Worm (Caenorhabditis elegans) whole organism, early embryonic: ENCODE data around the gene cyn-17.
"Not testable (repeated sequence)": the region's sequence is repeated elsewhere in the genome, so short reads cannot be mapped to it uniquely, and the experiment has no call there.

Experiments used
- B0310.2 ChIP-seq: sonication (generic microtip); optimal IDR thresholded peaks from 2 replicates; lab custom pipeline; 2016; ENCODE audit warnings: mild to moderate bottlenecking, missing genetic modification characterization, missing compliant biosample characterization
- aly-1 ChIP-seq: sonication (generic microtip); optimal IDR thresholded peaks from 2 replicates; lab custom pipeline; 2016; ENCODE audit warnings: missing genetic modification characterization, missing compliant biosample characterization
- ama-1 ChIP-seq: fragments of 150-350 bp; optimal IDR thresholded peaks from 2 replicates; lab custom pipeline; 2014
- ceh-13 ChIP-seq: fragments of 200-800 bp; sonication (Bioruptor generic); optimal IDR thresholded peaks from 2 replicates; lab custom pipeline; 2018; ENCODE audit warnings: mild to moderate bottlenecking, missing genetic modification characterization, missing compliant biosample characterization
- flt-1 ChIP-seq: fragments of 200-800 bp; sonication (Bioruptor generic); IDR thresholded peaks from 2 replicates; pipeline ENCODE4 v1.3.6; 2022; ENCODE audit warnings: missing genetic modification characterization, missing compliant biosample characterization
- hmbx-1 ChIP-seq: sonication (generic microtip); optimal IDR thresholded peaks from 2 replicates; lab custom pipeline; 2016; ENCODE audit warnings: mild to moderate bottlenecking, missing genetic modification characterization, missing compliant biosample characterization
- hmg-4 ChIP-seq: fragments of 200-800 bp; sonication (Bioruptor generic); optimal IDR thresholded peaks from 2 replicates; lab custom pipeline; 2018; ENCODE audit warnings: mild to moderate bottlenecking, missing genetic modification characterization, missing compliant biosample characterization
- tbx-37 ChIP-seq: fragments of 200-800 bp; sonication (Bioruptor generic); conservative IDR thresholded peaks from 2 replicates; pipeline ENCODE4 v1.3.6; 2022; ENCODE audit warnings: missing genetic modification reagents, missing genetic modification characterization, missing compliant biosample characterization

DNA sequence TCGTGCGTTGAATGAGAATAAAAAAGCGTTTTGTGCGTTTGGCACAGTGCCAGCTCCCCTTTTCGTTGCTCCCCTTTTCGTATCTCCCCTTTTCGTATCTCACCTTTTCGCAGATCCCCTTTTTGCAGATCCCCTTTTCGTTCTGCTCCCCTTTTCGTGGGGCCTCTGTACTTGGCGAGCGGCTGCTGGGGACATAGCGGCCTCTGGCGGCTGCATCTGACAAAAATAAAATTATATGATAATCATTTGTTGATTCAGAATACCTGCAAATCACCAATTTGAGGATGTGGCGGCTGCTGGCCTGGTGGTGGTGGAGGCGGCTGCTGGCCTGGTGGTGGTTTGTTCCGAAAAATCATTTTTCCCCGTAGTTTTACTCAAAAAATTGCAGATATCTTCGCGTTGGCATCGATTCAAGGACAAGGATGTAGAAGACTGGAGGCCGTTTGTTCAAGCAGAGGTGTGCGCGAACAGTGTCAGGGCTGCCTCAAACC lies 44.2 kb upstream of the cyn-17 start, which contains the start of gene K09H11.11:
- not testable (repeated sequence) for TF ChIP-seq hmbx-1 (tag; lab: Kevin White, UChicago); tbx-37 (GFP tag; lab: Robert Waterston, UW); ama-1 (lab: Kevin White, UChicago); B0310.2; hmg-4 (GFP tag; lab: Kevin White, UChicago); aly-1 (tag; lab: Kevin White, UChicago); ceh-13 (GFP tag; lab: Kevin White, UChicago); flt-1 (GFP tag; lab: Robert Waterston, UW)
